Fruit fly (Drosophila melanogaster) whole organism, embryonic: Measurements from ENCODE around the gene Ufsp2.
A peak's percentile ranks its signal among the peaks of the same experiment; 100 is the strongest.

ENCODE experiments used
- Abd-B ChIP-seq: fragments of 200-800 bp; sonication (Bioruptor generic); optimal IDR thresholded peaks from 2 replicates; lab custom pipeline; 2018; ENCODE audit warnings: missing biosample characterization, mild to moderate bottlenecking, missing genetic modification characterization, moderate library complexity
- Atf-2 ChIP-seq: fragments of 200-800 bp; sonication (Bioruptor generic); optimal IDR thresholded peaks from 2 replicates; lab custom pipeline; 2016; ENCODE audit warnings: missing biosample characterization, missing genetic modification characterization
- Awh ChIP-seq: fragments of 200-800 bp; sonication (Bioruptor generic); IDR thresholded peaks from 2 replicates; pipeline ENCODE4, ENCODE4 v1.3.6; 2022; ENCODE audit warnings: missing biosample characterization, missing genetic modification characterization
- Bteb2 ChIP-seq: fragments of 200-800 bp; sonication (Bioruptor generic); optimal IDR thresholded peaks from 2 replicates; lab custom pipeline; 2016; ENCODE audit warnings: missing biosample characterization, missing genetic modification characterization
- CG10543 ChIP-seq: fragments of 200-800 bp; sonication (Bioruptor generic); optimal IDR thresholded peaks from 3 replicates; lab custom pipeline; 2017; ENCODE audit warnings: missing biosample characterization, mild to moderate bottlenecking, missing genetic modification characterization, moderate library complexity
- CG10654 ChIP-seq: fragments of 200-800 bp; sonication (Bioruptor generic); optimal IDR thresholded peaks from 2 replicates; lab custom pipeline; 2016; ENCODE audit warnings: missing biosample characterization, missing genetic modification characterization
- CG11504 ChIP-seq: fragments of 200-800 bp; sonication (Bioruptor generic); optimal IDR thresholded peaks from 3 replicates; lab custom pipeline; 2019; ENCODE audit warnings: missing biosample characterization, mild to moderate bottlenecking, missing genetic modification characterization, moderate library complexity
- CG12769 ChIP-seq: fragments of 200-800 bp; sonication (Bioruptor generic); optimal IDR thresholded peaks from 2 replicates; lab custom pipeline; 2019; ENCODE audit warnings: missing biosample characterization, mild to moderate bottlenecking, missing genetic modification characterization, moderate library complexity
- CG15601 ChIP-seq: fragments of 200-800 bp; sonication (Bioruptor generic); optimal IDR thresholded peaks from 3 replicates; lab custom pipeline; 2019; ENCODE audit warnings: missing biosample characterization, mild to moderate bottlenecking, missing genetic modification characterization, moderate library complexity
- CG31224 ChIP-seq: fragments of 200-800 bp; sonication (Bioruptor generic); IDR thresholded peaks from 2 replicates; pipeline ENCODE4 v1.3.6; 2022; ENCODE audit warnings: missing biosample characterization, missing genetic modification characterization
- CG6272 ChIP-seq: fragments of 200-800 bp; sonication (Bioruptor generic); IDR thresholded peaks from 2 replicates; pipeline ENCODE4 v1.3.6; 2022; ENCODE audit warnings: missing biosample characterization, missing genetic modification characterization
- CG6854 ChIP-seq: fragments of 200-800 bp; sonication (Bioruptor generic); optimal IDR thresholded peaks from 3 replicates; lab custom pipeline; 2017; ENCODE audit warnings: missing biosample characterization, mild to moderate bottlenecking, missing genetic modification characterization
- CG7556 ChIP-seq: fragments of 200-800 bp; sonication (Bioruptor generic); optimal IDR thresholded peaks from 2 replicates; lab custom pipeline; 2017; ENCODE audit warnings: missing biosample characterization, mild to moderate bottlenecking, missing genetic modification characterization
- CG9797 ChIP-seq: fragments of 200-800 bp; sonication (Bioruptor generic); optimal IDR thresholded peaks from 3 replicates; lab custom pipeline; 2018; ENCODE audit warnings: missing biosample characterization, mild to moderate bottlenecking, missing genetic modification characterization
- CG9876 ChIP-seq: fragments of 200-800 bp; sonication (Bioruptor generic); optimal IDR thresholded peaks from 2 replicates; lab custom pipeline; 2016; ENCODE audit warnings: missing biosample characterization, missing genetic modification characterization
- Chrac-16 ChIP-seq: fragments of 200-800 bp; sonication (Bioruptor generic); optimal IDR thresholded peaks from 3 replicates; lab custom pipeline; 2016; ENCODE audit warnings: missing biosample characterization, missing genetic modification characterization
- CrebB ChIP-seq: fragments of 200-800 bp; sonication (Bioruptor generic); optimal IDR thresholded peaks from 3 replicates; lab custom pipeline; 2018; ENCODE audit warnings: missing biosample characterization, mild to moderate bottlenecking, missing genetic modification characterization
- Dad ChIP-seq: fragments of 200-800 bp; sonication (Bioruptor generic); optimal IDR thresholded peaks from 3 replicates; lab custom pipeline; 2016; ENCODE audit warnings: missing biosample characterization, missing genetic modification characterization
- Elba2 ChIP-seq: fragments of 200-800 bp; sonication (Bioruptor generic); optimal IDR thresholded peaks from 3 replicates; lab custom pipeline; 2016; ENCODE audit warnings: missing biosample characterization, missing genetic modification characterization
- GATAe ChIP-seq: fragments of 200-800 bp; sonication (Bioruptor generic); conservative IDR thresholded peaks from 2 replicates; pipeline ENCODE4 v1.3.6; 2022; ENCODE audit warnings: missing biosample characterization, missing genetic modification characterization
- H2.0 ChIP-seq: fragments of 200-800 bp; sonication (Bioruptor generic); IDR thresholded peaks from 2 replicates; pipeline ENCODE4 v1.3.6; 2022; ENCODE audit warnings: missing biosample characterization, missing genetic modification characterization
- HLHmδ ChIP-seq: fragments of 200-800 bp; sonication (Bioruptor generic); optimal IDR thresholded peaks from 2 replicates; lab custom pipeline; 2018; ENCODE audit warnings: missing biosample characterization, mild to moderate bottlenecking, missing genetic modification characterization, moderate library complexity
- NC2β ChIP-seq: fragments of 200-800 bp; sonication (Bioruptor generic); optimal IDR thresholded peaks from 2 replicates; lab custom pipeline; 2016; ENCODE audit warnings: missing biosample characterization, missing genetic modification characterization
- Oli ChIP-seq: fragments of 200-800 bp; sonication (Bioruptor generic); optimal IDR thresholded peaks from 2 replicates; lab custom pipeline; 2018; ENCODE audit warnings: missing biosample characterization, mild to moderate bottlenecking, missing genetic modification characterization, moderate library complexity
- PHDP ChIP-seq: fragments of 200-800 bp; sonication (Bioruptor generic); optimal IDR thresholded peaks from 3 replicates; lab custom pipeline; 2018; ENCODE audit warnings: missing biosample characterization, mild to moderate bottlenecking, missing genetic modification characterization, moderate library complexity
- Sry-β ChIP-seq: fragments of 200-800 bp; sonication (Bioruptor generic); optimal IDR thresholded peaks from 2 replicates; lab custom pipeline; 2018; ENCODE audit warnings: missing biosample characterization, mild to moderate bottlenecking, missing genetic modification characterization, moderate library complexity
- TFAM ChIP-seq: fragments of 200-800 bp; sonication (Bioruptor generic); optimal IDR thresholded peaks from 2 replicates; lab custom pipeline; 2017; ENCODE audit warnings: missing biosample characterization, missing genetic modification characterization, inconsistent platforms
- Vsx1 ChIP-seq: fragments of 200-800 bp; sonication (Bioruptor generic); optimal IDR thresholded peaks from 2 replicates; lab custom pipeline; 2017; ENCODE audit warnings: missing biosample characterization, mild to moderate bottlenecking, missing genetic modification characterization, missing genetic modification reagents
- abd-A ChIP-seq: fragments of 200-800 bp; sonication (Bioruptor generic); optimal IDR thresholded peaks from 3 replicates; lab custom pipeline; 2019; ENCODE audit warnings: missing biosample characterization, mild to moderate bottlenecking, missing genetic modification characterization, moderate library complexity
- bab2 ChIP-seq: fragments of 200-800 bp; sonication (Bioruptor generic); optimal IDR thresholded peaks from 2 replicates; lab custom pipeline; 2016; ENCODE audit warnings: missing biosample characterization, missing genetic modification characterization
- cg ChIP-seq: fragments of 200-800 bp; sonication (Bioruptor generic); optimal IDR thresholded peaks from 3 replicates; lab custom pipeline; 2019; ENCODE audit warnings: missing biosample characterization, mild to moderate bottlenecking, missing genetic modification characterization, moderate library complexity
- chif ChIP-seq, 2 experiments: fragments of 200-800 bp; sonication (Bioruptor generic); optimal IDR thresholded peaks; 3 replicates each; lab custom pipeline; 2016; ENCODE audit warnings: missing biosample characterization in 2 of 2, missing genetic modification characterization in 2 of 2
- chn ChIP-seq: fragments of 200-800 bp; sonication (Bioruptor generic); optimal IDR thresholded peaks from 2 replicates; lab custom pipeline; 2016; ENCODE audit warnings: missing biosample characterization, missing genetic modification characterization
- crol ChIP-seq: fragments of 200-800 bp; sonication (Bioruptor generic); IDR thresholded peaks from 2 replicates; pipeline ENCODE4 v1.3.6; 2022; ENCODE audit warnings: missing biosample characterization, missing genetic modification characterization
- emc ChIP-seq: fragments of 200-800 bp; sonication (Bioruptor generic); optimal IDR thresholded peaks from 2 replicates; lab custom pipeline; 2016; ENCODE audit warnings: missing biosample characterization, missing genetic modification characterization
- grau ChIP-seq: fragments of 200-800 bp; optimal IDR thresholded peaks from 3 replicates; lab custom pipeline; 2019; ENCODE audit warnings: missing biosample characterization, mild to moderate bottlenecking, missing genetic modification characterization, moderate library complexity
- hb ChIP-seq: fragments of 200-800 bp; sonication (Bioruptor generic); IDR thresholded peaks from 3 replicates; pipeline ENCODE4 v1.3.6; 2022; ENCODE audit warnings: missing biosample characterization, missing genetic modification characterization; ENCODE audit not compliant: partially characterized antibody
- her ChIP-seq: fragments of 200-800 bp; sonication (Bioruptor generic); optimal IDR thresholded peaks from 2 replicates; lab custom pipeline; 2016; ENCODE audit warnings: missing biosample characterization, missing genetic modification characterization
- lilli ChIP-seq: fragments of 200-800 bp; sonication (Bioruptor generic); optimal IDR thresholded peaks from 3 replicates; lab custom pipeline; 2016; ENCODE audit warnings: missing biosample characterization, missing genetic modification characterization
- mld ChIP-seq: fragments of 200-800 bp; sonication (Bioruptor generic); IDR thresholded peaks from 3 replicates; pipeline ENCODE4 v1.3.6; 2022; ENCODE audit warnings: missing biosample characterization, missing genetic modification characterization; ENCODE audit not compliant: partially characterized antibody
- nmo ChIP-seq: fragments of 200-800 bp; sonication (Bioruptor generic); optimal IDR thresholded peaks from 2 replicates; lab custom pipeline; 2018; ENCODE audit warnings: missing biosample characterization, mild to moderate bottlenecking, missing genetic modification characterization, moderate library complexity
- pfk ChIP-seq: fragments of 200-800 bp; sonication (Bioruptor generic); optimal IDR thresholded peaks from 2 replicates; lab custom pipeline; 2018; ENCODE audit warnings: missing biosample characterization, mild to moderate bottlenecking, missing genetic modification characterization, moderate library complexity
- psq ChIP-seq: fragments of 200-800 bp; sonication (Bioruptor generic); optimal IDR thresholded peaks from 2 replicates; lab custom pipeline; 2017; ENCODE audit warnings: missing biosample characterization, missing genetic modification characterization
- ranshi ChIP-seq: fragments of 200-800 bp; sonication (Bioruptor generic); IDR thresholded peaks from 2 replicates; pipeline ENCODE4 v1.3.6; 2022; ENCODE audit warnings: missing biosample characterization, missing genetic modification characterization
- run ChIP-seq: fragments of 200-800 bp; sonication (Bioruptor generic); optimal IDR thresholded peaks from 3 replicates; lab custom pipeline; 2018; ENCODE audit warnings: missing biosample characterization, mild to moderate bottlenecking, missing genetic modification characterization
- sisA ChIP-seq: fragments of 200-800 bp; sonication (Bioruptor generic); IDR thresholded peaks from 2 replicates; pipeline ENCODE4 v1.3.6; 2022; ENCODE audit warnings: missing biosample characterization, missing genetic modification characterization
- sug ChIP-seq: fragments of 200-800 bp; optimal IDR thresholded peaks from 2 replicates; lab custom pipeline; 2019; ENCODE audit warnings: missing biosample characterization, mild to moderate bottlenecking, missing genetic modification characterization, moderate library complexity
- zen ChIP-seq: fragments of 200-800 bp; sonication (Bioruptor generic); optimal IDR thresholded peaks from 3 replicates; lab custom pipeline; 2018; ENCODE audit warnings: missing biosample characterization, mild to moderate bottlenecking, missing genetic modification characterization, moderate library complexity

Gene Ufsp2

dm6 chr3L:15534274-15535227 is 41.8 kb upstream of the Ufsp2 start (continued):
- TF ChIP-seq Vsx1 (peak; percentile 48), CG6854 (GFP tag; lab: Kevin White, UChicago) (peak; percentile 27), emc (no peak), ranshi (GFP tag; lab: Robert Waterston, UW) (no peak; the same call in 1 of the 2 replicates), Abd-B (GFP tag; lab: Kevin White, UChicago) (peak; percentile 68), TFAM (GFP tag; lab: Kevin White, UChicago) (no peak), NC2β (GFP tag; lab: Kevin White, UChicago) (peak; percentile 31), Dad (GFP tag; lab: Kevin White, UChicago) (peak; percentile 18), CG11504 (tag; lab: Kevin White, UChicago) (peak; percentile 68), GATAe (GFP tag; lab: Robert Waterston, UW) (no peak), Chrac-16 (GFP tag; lab: Kevin White, UChicago) (peak; percentile 53), CG10654 (GFP tag; lab: Kevin White, UChicago) (peak; percentile 15), bab2 (GFP tag; lab: Kevin White, UChicago) (peak; percentile 61), Bteb2 (GFP tag; lab: Kevin White, UChicago) (peak; percentile 51), H2.0 (GFP tag; lab: Robert Waterston, UW) (peak; percentile 29; the same call in 1 of the 2 replicates), CrebB (tag; lab: Kevin White, UChicago) (no peak), sug (tag; lab: Kevin White, UChicago) (peak; percentile 37), hb (GFP tag; lab: Robert Waterston, UW) (no peak), CG10543 (GFP tag; lab: Kevin White, UChicago) (no peak), Sry-β (GFP tag; lab: Kevin White, UChicago) (peak; percentile 12), cg (no peak), Oli (tag; lab: Kevin White, UChicago) (peak; percentile 82), crol (GFP tag; lab: Robert Waterston, UW) (peak; percentile 83), CG12769 (tag; lab: Kevin White, UChicago) (peak; percentile 61), lilli (GFP tag; lab: Kevin White, UChicago) (peak; percentile 74), Atf-2 (GFP tag; lab: Kevin White, UChicago) (peak; percentile 58), CG15601 (tag; lab: Kevin White, UChicago) (peak; percentile 42), chn (GFP tag; lab: Kevin White, UChicago) (peak; percentile 52), her (GFP tag; lab: Kevin White, UChicago) (no peak), CG9797 (GFP tag; lab: Kevin White, UChicago) (no peak), abd-A (tag; lab: Kevin White, UChicago) (peak; percentile 28), Awh (GFP tag; lab: Robert Waterston, UW) (no peak; the same call in 1 of the 2 replicates), chif (GFP tag; optimal IDR thresholded peaks at IDR 0.05; lab: Kevin White, UChicago) (peak; percentile 43 to 64), CG31224 (GFP tag; lab: Robert Waterston, UW) (no peak), CG6272 (GFP tag; lab: Robert Waterston, UW) (no peak; the same call in 1 of the 2 replicates), psq (peak; percentile 20), sisA (GFP tag; lab: Robert Waterston, UW) (peak; percentile 61), PHDP (peak; percentile 35), pfk (GFP tag; lab: Kevin White, UChicago) (no peak), nmo (peak; percentile 80), zen (tag; lab: Kevin White, UChicago) (peak; percentile 20), CG9876 (no peak), CG7556 (peak; percentile 92), Elba2 (GFP tag; lab: Kevin White, UChicago) (no peak), run (no peak), grau (tag; lab: Kevin White, UChicago) (peak; percentile 73), HLHmδ (peak; percentile 13), mld (no peak)
